Worm (Caenorhabditis elegans) whole organism, late embryonic: ENCODE data around the gene Y73F8A.23.

Experiments
- F13H6.1 ChIP-seq: sonication (generic microtip); optimal IDR thresholded peaks from 2 replicates; lab custom pipeline; 2016; ENCODE audit warnings: missing genetic modification characterization, missing compliant biosample characterization
- ama-1 ChIP-seq: fragments of 150-350 bp; optimal IDR thresholded peaks from 2 replicates; lab custom pipeline; 2014
- ceh-48 ChIP-seq: sonication (generic microtip); optimal IDR thresholded peaks from 2 replicates; lab custom pipeline; 2016; ENCODE audit warnings: missing genetic modification characterization, inconsistent platforms, missing compliant biosample characterization
- che-1 ChIP-seq: sonication (generic microtip); optimal IDR thresholded peaks from 2 replicates; lab custom pipeline; 2016; ENCODE audit warnings: mild to moderate bottlenecking, missing genetic modification characterization, missing compliant biosample characterization
- dmd-4 ChIP-seq: sonication (generic microtip); optimal IDR thresholded peaks from 2 replicates; lab custom pipeline; 2016; ENCODE audit warnings: borderline replicate concordance, missing genetic modification characterization, missing compliant biosample characterization
- fkh-10 ChIP-seq: fragments of 150-350 bp; optimal IDR thresholded peaks from 2 replicates; lab custom pipeline; 2014; ENCODE audit warnings: missing biosample characterization, missing genetic modification reagents, missing genetic modification characterization
- nhr-11 ChIP-seq: fragments of 150-350 bp; optimal IDR thresholded peaks from 2 replicates; lab custom pipeline; 2014; ENCODE audit warnings: missing biosample characterization, missing genetic modification characterization
- unc-86 ChIP-seq: sonication (generic microtip); optimal IDR thresholded peaks from 2 replicates; lab custom pipeline; 2016; ENCODE audit warnings: missing genetic modification characterization, missing compliant biosample characterization

ce11 chrIV:15395260-15395844 is 49.0 kb downstream of the Y73F8A.23 start:
- no peak for TF ChIP-seq fkh-10 (GFP tag; lab: Kevin White, UChicago)
- no peak for TF ChIP-seq che-1
- no peak for TF ChIP-seq ceh-48
- TF ChIP-seq nhr-11 (tag; lab: Kevin White, UChicago), result no peak
- no peak for TF ChIP-seq F13H6.1 (tag; lab: Kevin White, UChicago)
- TF ChIP-seq dmd-4 (tag; lab: Kevin White, UChicago), result no peak
- no peak for TF ChIP-seq unc-86 (tag; lab: Kevin White, UChicago)
- TF ChIP-seq ama-1 (lab: Kevin White, UChicago), result no peak
